Fruit fly (Drosophila melanogaster) whole organism, embryonic: ENCODE measurements around the gene mRpL40.

Experiments
- C15 ChIP-seq: fragments of 200-800 bp; sonication (Bioruptor generic); IDR thresholded peaks from 3 replicates; pipeline ENCODE4 v1.3.6; 2022; ENCODE audit warnings: missing biosample characterization, missing genetic modification characterization
- CG16863 ChIP-seq: fragments of 200-800 bp; sonication (Bioruptor generic); optimal IDR thresholded peaks from 3 replicates; lab custom pipeline; 2016; ENCODE audit warnings: missing biosample characterization, missing genetic modification characterization
- CG4404 ChIP-seq: fragments of 200-800 bp; sonication (Bioruptor generic); IDR thresholded peaks from 2 replicates; pipeline ENCODE4 v1.3.6; 2022; ENCODE audit warnings: missing biosample characterization, missing genetic modification characterization
- CG6791 ChIP-seq: fragments of 200-800 bp; sonication (Bioruptor generic); IDR thresholded peaks from 3 replicates; pipeline ENCODE4 v1.3.6; 2022; ENCODE audit warnings: missing biosample characterization, missing genetic modification characterization; ENCODE audit not compliant: partially characterized antibody
- CG7987 ChIP-seq: fragments of 200-800 bp; sonication (Bioruptor generic); optimal IDR thresholded peaks from 2 replicates; lab custom pipeline; 2018; ENCODE audit warnings: missing biosample characterization, mild to moderate bottlenecking, missing genetic modification characterization, moderate library complexity
- CG9437 ChIP-seq: fragments of 200-800 bp; sonication (Bioruptor generic); optimal IDR thresholded peaks from 2 replicates; lab custom pipeline; 2018; ENCODE audit warnings: missing biosample characterization, mild to moderate bottlenecking, missing genetic modification characterization
- CG9817 ChIP-seq: fragments of 200-800 bp; sonication (Bioruptor generic); optimal IDR thresholded peaks from 2 replicates; lab custom pipeline; 2018; ENCODE audit warnings: missing biosample characterization, mild to moderate bottlenecking, missing genetic modification characterization, moderate library complexity
- Hr51 ChIP-seq, 2 experiments: fragments of 200-800 bp; sonication (Bioruptor generic); optimal IDR thresholded peaks; 2 replicates in 1 of 2; 3 replicates in 1 of 2; lab custom pipeline; 2016 to 2018; ENCODE audit warnings: missing biosample characterization in 2 of 2, missing genetic modification characterization in 2 of 2, mild to moderate bottlenecking in 1 of 2, moderate library complexity in 1 of 2
- Lpt ChIP-seq: fragments of >200 bp; optimal IDR thresholded peaks from 2 replicates; lab custom pipeline; 2018; ENCODE audit warnings: missing biosample characterization, missing genetic modification characterization
- Rx ChIP-seq: fragments of 200-800 bp; sonication (Bioruptor generic); IDR thresholded peaks from 2 replicates; pipeline ENCODE4 v1.3.6; 2022; ENCODE audit warnings: missing biosample characterization, missing genetic modification characterization
- nom ChIP-seq: fragments of 200-800 bp; sonication (Bioruptor generic); optimal IDR thresholded peaks from 2 replicates; lab custom pipeline; 2017; ENCODE audit warnings: missing biosample characterization, missing genetic modification characterization, mild to moderate bottlenecking, moderate library complexity, missing genetic modification reagents

dm6 chr3R:11370333-11370732 lies 37.4 kb upstream of the mRpL40 start:
- no peak for TF ChIP-seq C15 (GFP tag; lab: Robert Waterston, UW)
- no peak for TF ChIP-seq CG4404 (GFP tag; lab: Robert Waterston, UW)
- TF ChIP-seq CG7987 (GFP tag; lab: Kevin White, UChicago) = no peak
- no peak for TF ChIP-seq CG16863 (GFP tag; lab: Kevin White, UChicago)
- no peak for TF ChIP-seq nom (GFP tag; lab: Kevin White, UChicago)
- no peak for TF ChIP-seq Rx (GFP tag; lab: Robert Waterston, UW)
- no peak for TF ChIP-seq CG9437 (GFP tag; lab: Kevin White, UChicago)
- no peak for TF ChIP-seq CG9817 (tag; lab: Kevin White, UChicago)
- TF ChIP-seq Lpt = no peak
- no peak for TF ChIP-seq Hr51 (GFP tag; optimal IDR thresholded peaks at IDR 0.05; lab: Kevin White, UChicago)
- no peak for TF ChIP-seq CG6791 (GFP tag; lab: Robert Waterston, UW)
